Worm (Caenorhabditis elegans) whole organism, L2 larva: ENCODE measurements around the gene nhr-111.

ENCODE experiments used
- C34F6.9 ChIP-seq: fragments of 150-350 bp; optimal IDR thresholded peaks from 2 replicates; lab custom pipeline; 2014; ENCODE audit warnings: missing biosample characterization, missing genetic modification characterization
- Y55F3AM.14 ChIP-seq: fragments of 200-800 bp; sonication (Bioruptor generic); optimal IDR thresholded peaks from 2 replicates; lab custom pipeline; 2018; ENCODE audit warnings: mild to moderate bottlenecking, missing genetic modification characterization, missing compliant biosample characterization
- alr-1 ChIP-seq: fragments of 150-350 bp; optimal IDR thresholded peaks from 2 replicates; lab custom pipeline; 2014; ENCODE audit warnings: missing biosample characterization, missing genetic modification characterization
- aly-2 ChIP-seq: fragments of 150-350 bp; optimal IDR thresholded peaks from 2 replicates; lab custom pipeline; 2014; ENCODE audit warnings: missing biosample characterization, missing genetic modification characterization
- ama-1 ChIP-seq: fragments of 150-350 bp; optimal IDR thresholded peaks from 2 replicates; lab custom pipeline; 2018; ENCODE audit warnings: inconsistent platforms
- ceh-16 ChIP-seq: fragments of 150-350 bp; optimal IDR thresholded peaks from 2 replicates; lab custom pipeline; 2014; ENCODE audit warnings: missing biosample characterization, missing genetic modification characterization
- ceh-82 ChIP-seq: fragments of 150-350 bp; optimal IDR thresholded peaks from 2 replicates; lab custom pipeline; 2014; ENCODE audit warnings: missing biosample characterization, missing genetic modification characterization
- crh-2 ChIP-seq: sonication (generic microtip); optimal IDR thresholded peaks from 2 replicates; lab custom pipeline; 2017; ENCODE audit warnings: missing biosample characterization, missing genetic modification characterization
- dmd-4 ChIP-seq: sonication (generic microtip); optimal IDR thresholded peaks from 2 replicates; lab custom pipeline; 2017; ENCODE audit warnings: missing biosample characterization, missing genetic modification characterization
- egl-27 ChIP-seq: sonication (generic microtip); optimal IDR thresholded peaks from 3 replicates; lab custom pipeline; 2017; ENCODE audit warnings: missing biosample characterization, missing genetic modification reagents, missing genetic modification characterization
- elt-1 ChIP-seq: fragments of 150-350 bp; optimal IDR thresholded peaks from 2 replicates; lab custom pipeline; 2014; ENCODE audit warnings: missing biosample characterization, missing genetic modification characterization
- fos-1 ChIP-seq: fragments of 150-350 bp; optimal IDR thresholded peaks from 2 replicates; lab custom pipeline; 2014; ENCODE audit warnings: missing biosample characterization, missing genetic modification characterization
- gmeb-1 ChIP-seq: fragments of 150-350 bp; optimal IDR thresholded peaks from 2 replicates; lab custom pipeline; 2014; ENCODE audit warnings: missing biosample characterization, missing genetic modification characterization
- lin-11 ChIP-seq: fragments of 150-350 bp; sonication (generic microtip); optimal IDR thresholded peaks from 2 replicates; lab custom pipeline; 2014; ENCODE audit warnings: missing biosample characterization, missing genetic modification characterization, inconsistent platforms, mixed read lengths
- lin-13 ChIP-seq: fragments of 150-350 bp; optimal IDR thresholded peaks from 2 replicates; lab custom pipeline; 2014; ENCODE audit warnings: missing biosample characterization, missing genetic modification reagents, missing genetic modification characterization
- lsy-2 ChIP-seq, 2 experiments: fragments of 150-350 bp in 1 of 2; sonication (generic microtip) in 1 of 2; optimal IDR thresholded peaks; 2 replicates each; lab custom pipeline; 2014 to 2017; ENCODE audit warnings: missing biosample characterization in 2 of 2, missing genetic modification characterization in 2 of 2
- mab-5 ChIP-seq: fragments of 150-350 bp; optimal IDR thresholded peaks from 2 replicates; lab custom pipeline; 2014; ENCODE audit warnings: missing biosample characterization, missing genetic modification characterization
- mdl-1 ChIP-seq, 2 experiments: fragments of 150-350 bp in 1 of 2; sonication (generic microtip) in 1 of 2; optimal IDR thresholded peaks; 2 replicates each; lab custom pipeline; 2017; ENCODE audit warnings: missing biosample characterization in 2 of 2, missing genetic modification characterization in 2 of 2
- nhr-10 ChIP-seq: sonication (generic microtip); optimal IDR thresholded peaks from 2 replicates; lab custom pipeline; 2017; ENCODE audit warnings: missing biosample characterization, missing genetic modification characterization
- nhr-11 ChIP-seq: fragments of 150-350 bp; optimal IDR thresholded peaks from 2 replicates; lab custom pipeline; 2014; ENCODE audit warnings: missing biosample characterization, missing genetic modification characterization
- nhr-12 ChIP-seq: fragments of 150-350 bp; optimal IDR thresholded peaks from 2 replicates; lab custom pipeline; 2014; ENCODE audit warnings: missing biosample characterization, missing genetic modification characterization
- nhr-129 ChIP-seq: fragments of 150-350 bp; optimal IDR thresholded peaks from 2 replicates; lab custom pipeline; 2014; ENCODE audit warnings: missing biosample characterization, missing genetic modification characterization
- nhr-21 ChIP-seq: fragments of 150-350 bp; optimal IDR thresholded peaks from 2 replicates; lab custom pipeline; 2014; ENCODE audit warnings: missing biosample characterization, missing genetic modification characterization
- nhr-23 ChIP-seq: fragments of 150-350 bp; optimal IDR thresholded peaks from 2 replicates; lab custom pipeline; 2014; ENCODE audit warnings: missing biosample characterization, missing genetic modification reagents, missing genetic modification characterization
- nhr-237 ChIP-seq: fragments of 150-350 bp; optimal IDR thresholded peaks from 2 replicates; lab custom pipeline; 2014; ENCODE audit warnings: missing biosample characterization, missing genetic modification characterization
- nhr-25 ChIP-seq: fragments of 150-350 bp; sonication (generic microtip); optimal IDR thresholded peaks from 3 replicates; lab custom pipeline; 2014; ENCODE audit warnings: missing biosample characterization, missing genetic modification characterization
- nhr-6 ChIP-seq: fragments of 150-350 bp; optimal IDR thresholded peaks from 2 replicates; lab custom pipeline; 2014; ENCODE audit warnings: missing biosample characterization, missing genetic modification characterization
- sem-4 ChIP-seq: fragments of 150-350 bp; optimal IDR thresholded peaks from 2 replicates; lab custom pipeline; 2014; ENCODE audit warnings: missing biosample characterization, missing genetic modification reagents, missing genetic modification characterization
- skn-1 ChIP-seq: sonication (generic microtip); optimal IDR thresholded peaks from 2 replicates; lab custom pipeline; 2017; ENCODE audit warnings: missing biosample characterization, missing genetic modification characterization
- sma-3 ChIP-seq: sonication (generic microtip); optimal IDR thresholded peaks from 2 replicates; lab custom pipeline; 2016; ENCODE audit warnings: missing genetic modification reagents, missing genetic modification characterization, missing compliant biosample characterization
- sma-9 ChIP-seq, 2 experiments: fragments of 150-350 bp in 1 of 2; sonication (generic microtip) in 1 of 2; optimal IDR thresholded peaks; 2 replicates each; lab custom pipeline; 2014 to 2016; ENCODE audit warnings: missing genetic modification characterization in 2 of 2, mild to moderate bottlenecking in 1 of 2, missing biosample characterization in 1 of 2, missing compliant biosample characterization in 1 of 2, missing genetic modification reagents in 1 of 2, moderate library complexity in 1 of 2
- unc-39 ChIP-seq: fragments of 150-350 bp; optimal IDR thresholded peaks from 2 replicates; lab custom pipeline; 2014; ENCODE audit warnings: missing biosample characterization, missing genetic modification characterization
- unc-62 ChIP-seq: fragments of 150-350 bp; optimal IDR thresholded peaks from 2 replicates; lab custom pipeline; 2014; ENCODE audit warnings: missing biosample characterization, missing genetic modification reagents, missing genetic modification characterization
- ztf-1 ChIP-seq: fragments of 200-800 bp; sonication (Bioruptor generic); conservative IDR thresholded peaks from 2 replicates; pipeline ENCODE4 v1.3.6; 2022; ENCODE audit warnings: missing genetic modification characterization, missing compliant biosample characterization
- ztf-11 ChIP-seq: sonication (generic microtip); optimal IDR thresholded peaks from 2 replicates; lab custom pipeline; 2017; ENCODE audit warnings: missing biosample characterization, missing genetic modification characterization
- ztf-4 ChIP-seq: fragments of 150-350 bp; optimal IDR thresholded peaks from 2 replicates; lab custom pipeline; 2014; ENCODE audit warnings: missing biosample characterization, missing genetic modification characterization

nhr-111 gene

DNA sequence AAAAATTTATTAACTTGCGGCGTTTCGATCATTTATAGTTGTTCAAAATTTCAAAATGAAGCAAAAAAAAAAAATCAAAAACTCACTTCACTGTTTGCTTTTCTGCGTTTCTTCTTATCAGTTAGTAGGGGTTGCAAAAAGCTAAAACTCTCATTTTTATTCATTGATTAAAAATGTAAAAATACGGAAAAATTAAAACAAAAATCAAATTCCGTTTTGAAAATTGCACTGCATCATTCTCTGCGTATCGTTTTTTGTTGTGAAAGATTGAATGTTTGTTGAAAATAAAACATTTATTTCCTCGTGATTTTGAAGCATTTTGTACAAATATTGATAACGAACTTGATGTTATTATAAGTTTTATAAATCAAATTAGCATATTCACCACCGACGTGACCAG, 4.5 kb upstream of the nhr-111 start:
- TF ChIP-seq fos-1 (peak; percentile 21), crh-2 (tag; lab: Kevin White, UChicago) (no peak)

DNA sequence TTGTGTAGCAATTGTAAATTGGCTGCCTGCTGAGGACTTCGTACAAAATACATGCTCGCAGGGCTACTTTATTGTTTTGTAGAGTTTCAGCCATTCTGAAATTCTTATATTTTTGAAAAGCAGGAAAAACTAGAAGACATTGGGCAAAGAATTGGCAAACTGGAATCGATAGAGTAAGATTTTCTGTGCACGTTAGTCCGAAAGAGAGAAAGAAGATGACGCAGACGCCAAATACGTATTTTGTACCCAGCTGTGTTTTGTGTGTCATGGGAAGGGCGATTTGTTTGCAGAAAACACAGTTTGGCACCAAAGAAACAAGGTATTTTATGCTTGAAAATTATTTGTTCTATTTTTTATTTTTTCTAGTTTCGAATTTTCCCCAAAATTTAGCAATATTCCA, 2.8 kb upstream of the nhr-111 start, which contains the start of gene fbxa-143:
TSS of gene fbxa-143 (minus strand) at position 101 of the 400 bp plus-strand sequence.
- TF ChIP-seq nhr-25 (tag; lab: Kevin White, UChicago), result no peak
- no peak for TF ChIP-seq sma-3
- TF ChIP-seq elt-1 (tag; lab: Kevin White, UChicago), result no peak
- no peak for TF ChIP-seq ztf-4 (tag; lab: Kevin White, UChicago)

DNA sequence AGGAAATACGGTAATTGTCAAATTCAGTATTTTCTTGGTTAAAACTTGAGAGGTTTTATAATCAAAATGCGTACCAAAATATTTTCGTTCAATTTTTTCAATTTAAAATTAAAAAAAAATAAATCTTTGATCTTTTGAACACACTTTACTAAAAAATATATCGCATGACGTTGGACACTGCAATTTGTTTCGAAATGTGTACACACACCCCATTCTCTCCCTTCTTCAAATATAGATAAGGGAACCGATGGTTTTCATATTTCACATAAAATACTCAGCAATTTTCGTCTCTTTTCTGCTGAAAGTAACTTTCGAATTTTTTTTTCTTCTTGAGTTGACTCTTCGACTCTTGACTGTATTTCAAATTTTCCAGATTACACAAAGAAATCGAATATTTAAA, 3.2 kb downstream of the nhr-111 start:
- TF ChIP-seq ztf-1 (GFP tag; lab: Robert Waterston, UW) (no peak), fos-1 (peak; percentile 24)

DNA sequence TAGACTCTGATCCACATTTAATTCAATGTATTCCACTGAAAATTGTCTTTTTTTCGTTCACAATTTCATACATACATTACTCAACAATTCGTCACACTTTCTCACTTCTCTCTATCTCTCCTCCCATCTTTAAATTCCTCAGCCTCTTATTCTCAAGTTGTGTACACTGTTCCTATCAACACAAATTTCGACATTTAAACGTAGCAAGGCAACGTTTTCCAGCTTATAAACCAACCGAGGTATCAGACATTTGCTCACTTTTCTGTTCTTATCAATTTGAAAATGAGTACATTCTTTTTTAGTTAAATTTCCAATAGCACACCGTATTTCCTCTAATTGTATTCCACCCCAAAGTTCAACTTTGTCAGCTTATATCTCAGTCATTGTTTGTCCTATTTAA, 3.7 kb downstream of the nhr-111 start, which contains the start of gene skr-3:
TSS of gene skr-3 (plus strand) at position 163 of the 400 bp plus-strand sequence.
- peak; percentile 71 for TF ChIP-seq fos-1
- no peak for TF ChIP-seq sma-3
- TF ChIP-seq sma-9 (GFP tag; optimal IDR thresholded peaks at IDR 0.05; lab: Kevin White, UChicago), result peak; percentile 38
- no peak for TF ChIP-seq sma-9 (tag; optimal IDR thresholded peaks at IDR 0.05; lab: Kevin White, UChicago)
- no peak for TF ChIP-seq gmeb-1 (tag; lab: Kevin White, UChicago)
- TF ChIP-seq, all 48 proteins: peak for 2

DNA sequence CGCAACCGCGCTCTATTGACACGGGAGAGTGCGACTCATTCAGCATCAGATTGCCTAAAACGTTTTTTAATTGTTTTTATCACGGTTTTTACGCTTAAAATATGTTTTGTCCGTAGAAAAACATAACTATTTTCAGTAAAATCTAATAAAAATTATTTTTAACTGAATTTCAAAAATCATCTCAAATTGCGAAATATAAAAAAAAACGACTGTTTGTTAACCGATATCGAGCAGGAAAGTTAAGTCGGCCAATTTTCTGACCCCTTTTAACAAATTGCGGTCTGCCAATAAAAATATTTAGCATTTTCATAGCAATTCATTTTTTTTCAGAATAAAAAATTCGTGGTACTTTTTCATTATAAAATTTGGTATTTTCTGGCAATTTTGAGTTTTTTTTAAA, 4.1 kb downstream of the nhr-111 start:
- no peak for TF ChIP-seq egl-27 (tag; lab: Kevin White, UChicago)
- TF ChIP-seq nhr-10 (tag; lab: Kevin White, UChicago), result no peak
- TF ChIP-seq mab-5 (tag; lab: Kevin White, UChicago), result no peak
- no peak for TF ChIP-seq lin-13 (GFP tag; lab: Kevin White, UChicago)
- TF ChIP-seq nhr-237 (tag; lab: Kevin White, UChicago), result no peak
- TF ChIP-seq C34F6.9 (tag; lab: Kevin White, UChicago), result no peak
- TF ChIP-seq lin-11 (tag; lab: Kevin White, UChicago), result no peak
- no peak for TF ChIP-seq nhr-12 (tag; lab: Kevin White, UChicago)
- TF ChIP-seq ztf-4 (tag; lab: Kevin White, UChicago), result no peak
- no peak for TF ChIP-seq gmeb-1 (tag; lab: Kevin White, UChicago)
- no peak for TF ChIP-seq ceh-16 (tag; lab: Kevin White, UChicago)
- no peak for TF ChIP-seq ceh-82 (tag; lab: Kevin White, UChicago)

DNA sequence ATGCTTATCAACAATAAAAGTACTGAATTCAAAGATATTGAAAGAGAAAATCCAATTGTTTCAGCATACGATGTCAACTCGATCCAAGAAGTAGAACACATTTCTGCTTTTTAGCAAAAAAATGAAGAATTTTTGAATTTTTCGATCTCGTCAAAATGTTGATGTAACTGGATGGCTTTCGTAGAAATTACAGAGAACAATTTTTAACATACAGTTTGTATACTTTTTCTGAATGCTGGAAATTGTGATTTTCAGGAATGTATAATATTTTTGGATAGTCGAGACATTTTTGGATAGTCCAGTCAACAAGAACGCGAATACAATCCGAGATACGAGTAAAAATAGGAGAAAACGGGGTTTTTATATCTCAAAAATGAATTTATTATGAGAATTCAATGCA, 6.0 kb downstream of the nhr-111 start, which contains the start of gene str-103:
TSS of gene str-103 (minus strand) at position 101 of the 400 bp plus-strand sequence.
- TF ChIP-seq elt-1 (tag; lab: Kevin White, UChicago) (no peak), nhr-129 (tag; lab: Kevin White, UChicago) (no peak), sem-4 (tag; lab: Kevin White, UChicago) (no peak), unc-39 (tag; lab: Kevin White, UChicago) (no peak), nhr-21 (tag; lab: Kevin White, UChicago) (no peak), Y55F3AM.14 (no peak), lsy-2 (tag; optimal IDR thresholded peaks at IDR 0.05; lab: Kevin White, UChicago) (no peak), ama-1 (no peak), nhr-23 (tag; lab: Kevin White, UChicago) (no peak), mdl-1 (tag; optimal IDR thresholded peaks at IDR 0.05; lab: Kevin White, UChicago) (no peak), aly-2 (tag; lab: Kevin White, UChicago) (no peak), unc-62 (GFP tag; lab: Kevin White, UChicago) (no peak), nhr-10 (tag; lab: Kevin White, UChicago) (no peak), lin-11 (tag; lab: Kevin White, UChicago) (no peak)
- TF ChIP-seq, all 48 proteins: peak for 0

DNA sequence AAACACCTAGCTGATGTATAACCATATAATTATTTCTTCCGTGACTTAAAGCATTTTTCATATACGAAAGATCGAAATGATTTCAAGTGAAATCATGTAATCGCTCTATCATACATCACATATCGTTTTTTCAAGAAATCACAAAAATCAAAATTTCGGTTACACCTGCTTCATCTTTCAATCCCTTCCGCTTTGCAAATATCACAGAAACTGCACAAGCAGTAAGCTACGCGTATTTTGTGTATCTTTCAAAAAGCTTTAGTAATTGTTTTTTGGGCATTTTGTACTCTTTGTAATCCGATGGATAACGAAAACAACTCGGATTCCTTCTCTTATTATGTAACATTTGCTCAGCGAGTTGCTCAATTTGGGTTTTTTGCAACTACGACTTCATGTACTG, 9.3 kb downstream of the nhr-111 start, which contains the start of gene str-25:
TSS of gene str-25 (plus strand) at position 301 of the 400 bp plus-strand sequence.
- TF ChIP-seq nhr-6 (no peak), nhr-129 (tag; lab: Kevin White, UChicago) (no peak), nhr-237 (tag; lab: Kevin White, UChicago) (no peak), ztf-11 (no peak), C34F6.9 (tag; lab: Kevin White, UChicago) (no peak), alr-1 (tag; lab: Kevin White, UChicago) (no peak), nhr-11 (tag; lab: Kevin White, UChicago) (no peak), dmd-4 (no peak), unc-62 (GFP tag; lab: Kevin White, UChicago) (no peak), skn-1 (tag; lab: Kevin White, UChicago) (no peak)
